Worm (Caenorhabditis elegans) whole organism, young adult: ENCODE measurements around the gene arx-2.

Source experiments
- B0261.1 ChIP-seq: sonication (generic microtip); optimal IDR thresholded peaks from 2 replicates; lab custom pipeline; 2016; ENCODE audit warnings: mild to moderate bottlenecking, missing genetic modification characterization, moderate library complexity, missing compliant biosample characterization
- C17E4.6 ChIP-seq: fragments of 200-800 bp; sonication (Bioruptor generic); IDR thresholded peaks from 2 replicates; pipeline ENCODE4 v1.3.6; 2022; ENCODE audit warnings: missing genetic modification reagents, missing genetic modification characterization, missing compliant biosample characterization
- F10E7.11 ChIP-seq: sonication (generic microtip); optimal IDR thresholded peaks from 2 replicates; lab custom pipeline; 2017; ENCODE audit warnings: mild to moderate bottlenecking, missing genetic modification characterization, moderate library complexity, missing compliant biosample characterization
- K12H6.12 ChIP-seq: fragments of 200-800 bp; sonication (Bioruptor generic); optimal IDR thresholded peaks from 2 replicates; lab custom pipeline; 2018; ENCODE audit warnings: mild to moderate bottlenecking, missing genetic modification characterization, missing compliant biosample characterization
- T07F8.4 ChIP-seq: sonication (generic microtip); optimal IDR thresholded peaks from 2 replicates; lab custom pipeline; 2016; ENCODE audit warnings: mild to moderate bottlenecking, missing genetic modification characterization, moderate library complexity, missing compliant biosample characterization
- Y56A3A.18 ChIP-seq: fragments of 200-800 bp; sonication (Bioruptor generic); IDR thresholded peaks from 2 replicates; pipeline ENCODE4 v1.3.6; 2022; ENCODE audit warnings: missing genetic modification reagents, missing genetic modification characterization, missing compliant biosample characterization
- Y67H2A.10 ChIP-seq: fragments of 200-800 bp; sonication (Bioruptor generic); conservative IDR thresholded peaks from 2 replicates; pipeline ENCODE4 v1.3.6; 2022; ENCODE audit warnings: missing genetic modification reagents, missing genetic modification characterization, missing compliant biosample characterization
- Y79H2A.3 ChIP-seq: fragments of 200-800 bp; sonication (Bioruptor generic); conservative IDR thresholded peaks from 2 replicates; pipeline ENCODE4 v1.3.6; 2022; ENCODE audit warnings: missing genetic modification reagents, missing genetic modification characterization, missing compliant biosample characterization
- attf-3 ChIP-seq: fragments of 200-800 bp; sonication (Bioruptor generic); conservative IDR thresholded peaks from 2 replicates; pipeline ENCODE4 v1.3.6; 2022; ENCODE audit warnings: missing genetic modification reagents, missing genetic modification characterization, missing compliant biosample characterization
- attf-6 ChIP-seq: fragments of 200-800 bp; sonication (Bioruptor generic); IDR thresholded peaks from 2 replicates; pipeline ENCODE4 v1.3.6; 2022; ENCODE audit warnings: missing genetic modification reagents, missing genetic modification characterization, missing compliant biosample characterization
- bed-1 ChIP-seq: fragments of 200-800 bp; sonication (Bioruptor generic); IDR thresholded peaks from 2 replicates; pipeline ENCODE4 v1.3.6; 2022; ENCODE audit warnings: missing genetic modification reagents, missing genetic modification characterization, missing compliant biosample characterization
- bed-2 ChIP-seq: fragments of 200-800 bp; sonication (Bioruptor generic); IDR thresholded peaks from 2 replicates; pipeline ENCODE4 v1.3.6; 2022; ENCODE audit warnings: missing genetic modification reagents, missing genetic modification characterization, missing compliant biosample characterization
- ceh-100 ChIP-seq: fragments of 200-800 bp; sonication (Bioruptor generic); IDR thresholded peaks from 2 replicates; pipeline ENCODE4 v1.3.6; 2022; ENCODE audit warnings: missing genetic modification reagents, missing genetic modification characterization, missing compliant biosample characterization
- ceh-27 ChIP-seq: fragments of 200-800 bp; sonication (Bioruptor generic); optimal IDR thresholded peaks from 2 replicates; lab custom pipeline; 2018; ENCODE audit warnings: mild to moderate bottlenecking, missing genetic modification characterization, moderate library complexity, missing compliant biosample characterization
- ceh-40 ChIP-seq: fragments of 200-800 bp; sonication (Bioruptor generic); IDR thresholded peaks from 2 replicates; pipeline ENCODE4 v1.3.6; 2022; ENCODE audit warnings: missing genetic modification characterization, missing compliant biosample characterization
- ceh-58 ChIP-seq: fragments of 200-800 bp; sonication (Bioruptor generic); IDR thresholded peaks from 2 replicates; pipeline ENCODE4 v1.3.6; 2022; ENCODE audit warnings: missing genetic modification characterization, missing compliant biosample characterization
- chd-7 ChIP-seq: sonication (generic microtip); optimal IDR thresholded peaks from 2 replicates; lab custom pipeline; 2016; ENCODE audit warnings: mild to moderate bottlenecking, missing genetic modification characterization, moderate library complexity, missing compliant biosample characterization
- dox-1 ChIP-seq: fragments of 200-800 bp; sonication (Bioruptor generic); IDR thresholded peaks from 2 replicates; pipeline ENCODE4 v1.3.6; 2022; ENCODE audit warnings: missing genetic modification reagents, missing genetic modification characterization, missing compliant biosample characterization
- fkh-3 ChIP-seq: sonication (generic microtip); optimal IDR thresholded peaks from 2 replicates; lab custom pipeline; 2016; ENCODE audit warnings: mild to moderate bottlenecking, missing genetic modification characterization, missing compliant biosample characterization
- him-1 ChIP-seq: sonication (generic microtip); optimal IDR thresholded peaks from 2 replicates; lab custom pipeline; 2016; ENCODE audit warnings: missing genotype, missing genetic modification reagents, missing genetic modification characterization, missing compliant biosample characterization
- hlh-12 ChIP-seq: sonication (generic microtip); optimal IDR thresholded peaks from 2 replicates; lab custom pipeline; 2016; ENCODE audit warnings: missing genetic modification characterization, missing compliant biosample characterization
- hlh-26 ChIP-seq: fragments of 200-800 bp; sonication (Bioruptor generic); conservative IDR thresholded peaks from 2 replicates; pipeline ENCODE4 v1.3.6; 2022; ENCODE audit warnings: missing genetic modification reagents, missing genetic modification characterization, missing compliant biosample characterization
- hmg-1.2 ChIP-seq: fragments of 200-800 bp; sonication (Bioruptor generic); IDR thresholded peaks from 2 replicates; pipeline ENCODE4 v1.3.6; 2022; ENCODE audit warnings: missing genetic modification reagents, missing genetic modification characterization, missing compliant biosample characterization
- hrde-1 ChIP-seq: sonication (generic microtip); optimal IDR thresholded peaks from 2 replicates; lab custom pipeline; 2016; ENCODE audit warnings: missing genetic modification characterization, mild to moderate bottlenecking, missing compliant biosample characterization, moderate library complexity, missing genotype, missing genetic modification reagents, borderline replicate concordance
- hsf-1 ChIP-seq: fragments of 200-800 bp; sonication (Bioruptor generic); IDR thresholded peaks from 2 replicates; pipeline ENCODE4 v1.3.6; 2022; ENCODE audit warnings: missing genetic modification reagents, missing genetic modification characterization, missing compliant biosample characterization
- lag-1 ChIP-seq: fragments of 200-800 bp; sonication (Bioruptor generic); IDR thresholded peaks from 2 replicates; pipeline ENCODE4 v1.3.6; 2022; ENCODE audit warnings: missing genetic modification reagents, missing genetic modification characterization, missing compliant biosample characterization
- let-607 ChIP-seq, 2 experiments: fragments of 200-800 bp in 1 of 2; sonication (Bioruptor generic) in 1 of 2; sonication (generic microtip) in 1 of 2; optimal IDR thresholded peaks; 2 replicates each; lab custom pipeline; 2016 to 2018; ENCODE audit warnings: mild to moderate bottlenecking in 2 of 2, missing compliant biosample characterization in 2 of 2, missing genetic modification characterization in 2 of 2, moderate library complexity in 2 of 2, missing genotype in 1 of 2
- lir-1 ChIP-seq: fragments of 200-800 bp; sonication (Bioruptor generic); conservative IDR thresholded peaks from 2 replicates; pipeline ENCODE4 v1.3.6; 2022; ENCODE audit warnings: missing genetic modification reagents, missing genetic modification characterization, missing compliant biosample characterization
- lsl-1 ChIP-seq: fragments of 200-800 bp; sonication (Bioruptor generic); optimal IDR thresholded peaks from 2 replicates; lab custom pipeline; 2018; ENCODE audit warnings: mild to moderate bottlenecking, missing genetic modification characterization, moderate library complexity, missing compliant biosample characterization
- madf-10 ChIP-seq: sonication (generic microtip); optimal IDR thresholded peaks from 2 replicates; lab custom pipeline; 2016; ENCODE audit warnings: mild to moderate bottlenecking, missing genetic modification characterization, missing compliant biosample characterization
- nfya-1 ChIP-seq: sonication (generic microtip); optimal IDR thresholded peaks from 2 replicates; lab custom pipeline; 2017; ENCODE audit warnings: antibody characterized with exemption, missing compliant biosample characterization, missing genetic modification characterization, borderline replicate concordance; ENCODE audit not compliant: insufficient read depth
- nfya-2 ChIP-seq: fragments of 200-800 bp; sonication (Bioruptor generic); IDR thresholded peaks from 2 replicates; pipeline ENCODE4 v1.3.6; 2022; ENCODE audit warnings: missing genetic modification reagents, missing genetic modification characterization, missing compliant biosample characterization
- nfyb-1 ChIP-seq: fragments of 200-800 bp; sonication (Bioruptor generic); IDR thresholded peaks from 2 replicates; pipeline ENCODE4 v1.3.6; 2022; ENCODE audit warnings: missing genetic modification reagents, missing genetic modification characterization, missing compliant biosample characterization
- nhr-27 ChIP-seq: fragments of 200-800 bp; sonication (Bioruptor generic); optimal IDR thresholded peaks from 2 replicates; lab custom pipeline; 2018; ENCODE audit warnings: mild to moderate bottlenecking, missing genetic modification characterization, moderate library complexity, missing compliant biosample characterization
- nhr-80 ChIP-seq: sonication (generic microtip); optimal IDR thresholded peaks from 2 replicates; lab custom pipeline; 2016; ENCODE audit warnings: missing genetic modification characterization, missing compliant biosample characterization
- pha-4 ChIP-seq: fragments of 150-350 bp; sonication (generic microtip); optimal IDR thresholded peaks from 2 replicates; lab custom pipeline; 2014; ENCODE audit warnings: missing biosample characterization, missing genetic modification reagents, missing genetic modification characterization
- rcor-1 ChIP-seq: fragments of 200-800 bp; sonication (Bioruptor generic); IDR thresholded peaks from 2 replicates; pipeline ENCODE4 v1.3.6; 2022; ENCODE audit warnings: missing genetic modification reagents, missing genetic modification characterization, missing compliant biosample characterization
- repo-1 ChIP-seq: sonication (generic microtip); optimal IDR thresholded peaks from 2 replicates; lab custom pipeline; 2017; ENCODE audit warnings: mild to moderate bottlenecking, missing genetic modification characterization, missing compliant biosample characterization
- snpc-1.1 ChIP-seq: sonication (generic microtip); optimal IDR thresholded peaks from 2 replicates; lab custom pipeline; 2017; ENCODE audit warnings: missing genetic modification characterization, mild to moderate bottlenecking, missing compliant biosample characterization, antibody characterized with exemption, moderate library complexity, missing genotype, missing genetic modification reagents; ENCODE audit not compliant: insufficient read depth
- snpc-1.3 ChIP-seq: sonication (generic microtip); optimal IDR thresholded peaks from 2 replicates; lab custom pipeline; 2017; ENCODE audit warnings: missing genetic modification characterization, mild to moderate bottlenecking, missing compliant biosample characterization, antibody characterized with exemption, moderate library complexity, missing genotype, missing genetic modification reagents; ENCODE audit not compliant: insufficient read depth
- somi-1 ChIP-seq: fragments of 200-800 bp; sonication (Bioruptor generic); optimal IDR thresholded peaks from 2 replicates; lab custom pipeline; 2018; ENCODE audit warnings: mild to moderate bottlenecking, missing genetic modification characterization, missing compliant biosample characterization
- xnd-1 ChIP-seq: sonication (generic microtip); optimal IDR thresholded peaks from 2 replicates; lab custom pipeline; 2016; ENCODE audit warnings: missing genotype, missing genetic modification reagents, missing genetic modification characterization, missing compliant biosample characterization
- ztf-18 ChIP-seq: sonication (generic microtip); optimal IDR thresholded peaks from 2 replicates; lab custom pipeline; 2016; ENCODE audit warnings: missing genotype, mild to moderate bottlenecking, missing genetic modification characterization, missing compliant biosample characterization
- ztf-22 ChIP-seq: fragments of 200-800 bp; sonication (Bioruptor generic); optimal IDR thresholded peaks from 2 replicates; lab custom pipeline; 2018; ENCODE audit warnings: mild to moderate bottlenecking, missing genetic modification characterization, moderate library complexity, missing compliant biosample characterization
- ztf-28 ChIP-seq: fragments of 200-800 bp; sonication (Bioruptor generic); IDR thresholded peaks from 2 replicates; pipeline ENCODE4 v1.3.6; 2022; ENCODE audit warnings: missing genetic modification reagents, missing genetic modification characterization, missing compliant biosample characterization
- ztf-3 ChIP-seq: fragments of 200-800 bp; sonication (Bioruptor generic); optimal IDR thresholded peaks from 2 replicates; lab custom pipeline; 2018; ENCODE audit warnings: mild to moderate bottlenecking, missing genetic modification characterization, missing compliant biosample characterization
- ztf-6 ChIP-seq: fragments of 200-800 bp; sonication (Bioruptor generic); IDR thresholded peaks from 2 replicates; pipeline ENCODE4 v1.3.6; 2022; ENCODE audit warnings: missing genetic modification reagents, missing genetic modification characterization, missing compliant biosample characterization

Gene arx-2

DNA sequence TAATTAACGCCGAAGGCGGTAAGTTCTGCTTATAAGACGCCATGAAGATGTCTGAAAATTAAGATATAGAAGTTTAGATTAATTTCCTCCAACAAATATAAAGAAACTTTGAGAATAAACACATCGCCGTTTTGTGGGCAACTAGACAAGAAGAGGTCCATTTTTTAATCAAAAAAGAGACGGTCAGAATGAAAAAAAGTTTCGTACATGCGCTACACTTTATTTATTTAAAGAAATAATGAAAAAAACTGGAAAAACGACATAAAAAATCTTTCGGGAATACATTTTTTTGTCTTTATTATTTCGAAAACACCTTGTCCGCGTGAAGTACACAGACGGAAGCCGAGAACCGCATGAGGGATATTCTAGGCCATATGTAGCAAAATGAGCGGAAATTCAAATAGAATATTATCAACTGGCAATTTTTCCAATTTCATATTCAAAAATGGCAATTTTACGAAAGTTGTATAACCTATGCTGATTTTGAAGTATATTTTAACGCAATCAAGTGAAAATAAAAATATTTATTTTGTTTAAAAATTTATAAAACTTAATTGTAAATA is 17.7 kb upstream of the arx-2 start, which contains the start of gene sluh-7 (continued):
- no peak for TF ChIP-seq hrde-1 (tag; lab: Kevin White, UChicago)
- TF ChIP-seq nfyb-1 (GFP tag; lab: Robert Waterston, UW), result no peak
- 0 out of 2 replicates have a peak, but pooled peaks have one; percentile 46 for TF ChIP-seq dox-1 (GFP tag; lab: Robert Waterston, UW)
- 0 out of 2 replicates have a peak, but pooled peaks have one; percentile 28 for TF ChIP-seq ceh-100
- TF ChIP-seq Y56A3A.18 (GFP tag; lab: Robert Waterston, UW), result no peak
- peak; percentile 37; the same call in 1 of the 2 replicates for TF ChIP-seq hmg-1.2
- no peak for TF ChIP-seq ztf-6 (GFP tag; lab: Robert Waterston, UW)
- peak; percentile 35 for TF ChIP-seq him-1 (tag; lab: Kevin White, UChicago)
- TF ChIP-seq Y79H2A.3 (GFP tag; lab: Robert Waterston, UW), result no peak
- no peak for TF ChIP-seq snpc-1.1 (tag; lab: Kevin White, UChicago)
- peak; percentile 65; the same call in 1 of the 2 replicates for TF ChIP-seq ztf-28
- TF ChIP-seq T07F8.4 (tag; lab: Kevin White, UChicago), result no peak
- no peak for TF ChIP-seq nhr-80 (tag; lab: Kevin White, UChicago)
- TF ChIP-seq ztf-3 (GFP tag; lab: Kevin White, UChicago), result no peak
- no peak for TF ChIP-seq lag-1
- no peak for TF ChIP-seq attf-6
- peak; percentile 47 for TF ChIP-seq madf-10 (tag; lab: Kevin White, UChicago)
- TF ChIP-seq chd-7 (tag; lab: Kevin White, UChicago), result no peak
- peak; percentile 49; the same call in 1 of the 2 replicates for TF ChIP-seq lir-1 (GFP tag; lab: Robert Waterston, UW)
- no peak for TF ChIP-seq somi-1
- no peak for TF ChIP-seq bed-1 (GFP tag; lab: Robert Waterston, UW)
- no peak for TF ChIP-seq hlh-26 (GFP tag; lab: Robert Waterston, UW)
- no peak for TF ChIP-seq fkh-3 (tag; lab: Kevin White, UChicago)
- TF ChIP-seq nfya-1 (tag; lab: Kevin White, UChicago), result no peak
- TF ChIP-seq rcor-1 (GFP tag; lab: Robert Waterston, UW), result no peak
- peak; percentile 47 for TF ChIP-seq pha-4 (tag; lab: Kevin White, UChicago)
- TF ChIP-seq snpc-1.3 (tag; lab: Kevin White, UChicago), result peak; percentile 25
- no peak for TF ChIP-seq F10E7.11 (tag; lab: Kevin White, UChicago)
- no peak for TF ChIP-seq attf-3 (GFP tag; lab: Robert Waterston, UW)
- no peak for TF ChIP-seq nfya-2 (GFP tag; lab: Robert Waterston, UW)
- TF ChIP-seq ceh-58, result no peak
- TF ChIP-seq ztf-18, result peak; percentile 15
- TF ChIP-seq K12H6.12 (tag; lab: Kevin White, UChicago), result peak; percentile 35
- peak; percentile 89 for TF ChIP-seq ceh-27 (GFP tag; lab: Kevin White, UChicago)
- no peak for TF ChIP-seq bed-2
- no peak for TF ChIP-seq C17E4.6 (GFP tag; lab: Robert Waterston, UW)
- no peak for TF ChIP-seq repo-1 (tag; lab: Kevin White, UChicago)
- TF ChIP-seq ztf-22, result no peak
- TF ChIP-seq Y67H2A.10 (GFP tag; lab: Robert Waterston, UW), result no peak
- TF ChIP-seq let-607 (tag; optimal IDR thresholded peaks at IDR 0.05; lab: Kevin White, UChicago), result peak in 1 of 2 experiments; percentile 69
- TF ChIP-seq lsl-1 (GFP tag; lab: Kevin White, UChicago), result peak; percentile 25
- TF ChIP-seq xnd-1 (tag; lab: Kevin White, UChicago), result no peak
- TF ChIP-seq hlh-12 (tag; lab: Kevin White, UChicago), result no peak
- TF ChIP-seq ceh-40 (GFP tag; lab: Robert Waterston, UW), result no peak
- no peak for TF ChIP-seq nhr-27
- TF ChIP-seq hsf-1, result no peak
- TF ChIP-seq B0261.1 (tag; lab: Kevin White, UChicago), result no peak
